Fruit fly (Drosophila melanogaster): Measurements from ENCODE around the gene CG31496.
A peak's percentile ranks its signal among the peaks of the same experiment; 100 is the strongest.

CG31496 gene

DNA sequence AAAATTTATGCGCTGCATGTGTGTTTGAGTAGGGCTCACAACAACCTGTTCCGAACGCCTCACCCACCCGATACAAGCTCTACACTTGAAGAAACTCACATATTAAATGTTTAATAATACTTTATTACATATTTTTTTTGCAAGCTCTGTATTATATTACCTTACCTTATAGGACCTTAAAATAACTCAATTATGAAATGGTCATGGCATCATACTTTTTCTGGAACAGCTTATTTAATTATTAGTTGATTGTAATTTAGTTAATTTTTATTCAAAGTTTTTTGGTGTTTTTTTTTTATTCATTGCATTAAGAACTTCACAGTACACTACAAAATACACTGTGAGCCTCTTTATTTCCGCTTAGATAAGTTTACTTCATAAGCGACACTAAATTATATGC, 8.4 kb upstream of the CG31496 start (continued):
- TF ChIP-seq ss (GFP tag; optimal IDR thresholded peaks at IDR 0.05) (peak in 1 of 2 experiments; percentile 52), vri (GFP tag; optimal IDR thresholded peaks at IDR 0.05) (peak; percentile 12), fd85E (GFP tag; optimal IDR thresholded peaks at IDR 0.05) (no peak), CG15336 (GFP tag; IDR thresholded peaks at IDR 0.05) (0 out of 2 replicates have a peak, but pooled peaks have one; percentile 19), CG1621 (tag; optimal IDR thresholded peaks at IDR 0.05) (no peak), CG11902 (GFP tag; optimal IDR thresholded peaks at IDR 0.05) (no peak), CG6854 (GFP tag; optimal IDR thresholded peaks at IDR 0.05) (no peak), CG4318 (GFP tag; optimal IDR thresholded peaks at IDR 0.05) (no peak), Hr4 (GFP tag; optimal IDR thresholded peaks at IDR 0.05) (no peak), Eip75B (GFP tag; optimal IDR thresholded peaks at IDR 0.05) (peak; percentile 25), CG11762 (GFP tag; optimal IDR thresholded peaks at IDR 0.05; ENCODE audit: insufficient read depth) (peak; percentile 13), acj6 (GFP tag; optimal IDR thresholded peaks at IDR 0.05) (peak; percentile 56), Sox102F (GFP tag; optimal IDR thresholded peaks at IDR 0.05) (peak; percentile 26), cyc (GFP tag; optimal IDR thresholded peaks at IDR 0.05) (peak; percentile 16), pdm3 (GFP tag; optimal IDR thresholded peaks at IDR 0.05) (peak; percentile 20), CG11294 (GFP tag; IDR thresholded peaks at IDR 0.05) (no peak), Hr38 (GFP tag; optimal IDR thresholded peaks at IDR 0.05) (no peak), CG3032 (tag; optimal IDR thresholded peaks at IDR 0.05) (peak; percentile 64), dac (GFP tag; optimal IDR thresholded peaks at IDR 0.05) (no peak), CG34406 (GFP tag; optimal IDR thresholded peaks at IDR 0.05) (peak; percentile 62), dsx (GFP tag; optimal IDR thresholded peaks at IDR 0.05; ENCODE audit: poor library complexity, severe bottlenecking) (peak; percentile 18), CG3919 (GFP tag; optimal IDR thresholded peaks at IDR 0.05) (peak; percentile 45), CG16779 (tag; optimal IDR thresholded peaks at IDR 0.05) (no peak), CG32006 (GFP tag; optimal IDR thresholded peaks at IDR 0.05) (peak; percentile 19), Eip93F (GFP tag; optimal IDR thresholded peaks at IDR 0.05) (no peak), spab (GFP tag; optimal IDR thresholded peaks at IDR 0.05) (peak; percentile 31), CG10669 (GFP tag; optimal IDR thresholded peaks at IDR 0.05) (peak; percentile 40), CG6808 (GFP tag; optimal IDR thresholded peaks at IDR 0.05) (peak; percentile 28), CG7368 (GFP tag; optimal IDR thresholded peaks at IDR 0.05) (no peak), Hr39 (GFP tag; optimal IDR thresholded peaks at IDR 0.05) (no peak), CG10631 (GFP tag; optimal IDR thresholded peaks at IDR 0.05) (peak; percentile 52), Met (GFP tag; optimal IDR thresholded peaks at IDR 0.05) (peak; percentile 55), eg (GFP tag; IDR thresholded peaks at IDR 0.05) (no peak), svp (GFP tag) (peak; percentile 69), Blimp-1 (GFP tag; optimal IDR thresholded peaks at IDR 0.05) (no peak)

DNA sequence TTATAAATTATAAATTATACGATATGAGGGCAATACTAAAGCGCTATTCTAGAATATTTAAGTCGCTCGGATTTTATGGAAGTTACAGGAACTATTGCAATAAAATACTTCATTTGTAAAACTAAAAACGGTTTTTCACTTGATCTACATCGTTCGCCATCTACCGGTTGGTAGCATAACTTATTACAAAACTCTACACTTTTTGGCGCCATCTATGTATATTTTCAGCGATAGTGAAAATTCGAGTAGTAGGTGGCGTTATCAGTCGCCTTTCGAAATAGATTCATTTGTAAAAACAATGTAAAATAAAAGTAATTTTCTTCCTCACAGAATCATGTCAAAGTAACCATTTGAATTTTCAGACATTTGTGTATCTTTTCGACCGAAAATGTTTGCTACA, 1.6 kb downstream of the CG31496 start, which contains the start of gene nxf4:
Gene nxf4 (plus strand): TSS at position 286 of the 400 bp plus-strand sequence.
- TF ChIP-seq CG34406 (GFP tag; optimal IDR thresholded peaks at IDR 0.05) (no peak), Eip75B (GFP tag; optimal IDR thresholded peaks at IDR 0.05) (peak; percentile 15), CG10669 (GFP tag; optimal IDR thresholded peaks at IDR 0.05) (no peak), CG8319 (GFP tag; optimal IDR thresholded peaks at IDR 0.05) (no peak), pdm3 (GFP tag; optimal IDR thresholded peaks at IDR 0.05) (peak; percentile 34), CG11294 (GFP tag; IDR thresholded peaks at IDR 0.05) (no peak), Blimp-1 (GFP tag; optimal IDR thresholded peaks at IDR 0.05) (no peak), CG10631 (GFP tag; optimal IDR thresholded peaks at IDR 0.05) (peak; percentile 24), CG11902 (GFP tag; optimal IDR thresholded peaks at IDR 0.05) (no peak), CG6163 (GFP tag; IDR thresholded peaks at IDR 0.05) (no peak), Met (GFP tag; optimal IDR thresholded peaks at IDR 0.05) (peak; percentile 23), CG31627 (GFP tag; optimal IDR thresholded peaks at IDR 0.05) (peak; percentile 61), OdsH (GFP tag; optimal IDR thresholded peaks at IDR 0.05) (peak; percentile 33), CG3032 (tag; optimal IDR thresholded peaks at IDR 0.05) (no peak), CG15336 (GFP tag; IDR thresholded peaks at IDR 0.05) (no peak), Smox (GFP tag; optimal IDR thresholded peaks at IDR 0.05) (peak; percentile 27), dac (GFP tag; optimal IDR thresholded peaks at IDR 0.05) (peak; percentile 1), Hr38 (GFP tag; optimal IDR thresholded peaks at IDR 0.05) (no peak), Hr4 (GFP tag; optimal IDR thresholded peaks at IDR 0.05) (peak; percentile 29), Sox15 (GFP tag; optimal IDR thresholded peaks at IDR 0.05) (no peak), Lpt (GFP tag; optimal IDR thresholded peaks at IDR 0.05) (no peak), achi (GFP tag; optimal IDR thresholded peaks at IDR 0.05) (no peak), CG6854 (GFP tag; optimal IDR thresholded peaks at IDR 0.05) (no peak), Ets96B (tag; optimal IDR thresholded peaks at IDR 0.05) (no peak), Hr39 (GFP tag; optimal IDR thresholded peaks at IDR 0.05) (peak; percentile 59), acj6 (GFP tag; optimal IDR thresholded peaks at IDR 0.05) (peak; percentile 30), Eip78C (GFP tag) (peak; percentile 45), cyc (GFP tag; optimal IDR thresholded peaks at IDR 0.05) (peak; percentile 61), Sox102F (GFP tag; optimal IDR thresholded peaks at IDR 0.05) (no peak), CG3919 (GFP tag; optimal IDR thresholded peaks at IDR 0.05) (peak; percentile 40), topi (GFP tag; optimal IDR thresholded peaks at IDR 0.05) (peak; percentile 32), vri (GFP tag; optimal IDR thresholded peaks at IDR 0.05) (no peak), esn (GFP tag; optimal IDR thresholded peaks at IDR 0.05) (peak; percentile 43), lz (GFP tag; optimal IDR thresholded peaks at IDR 0.05) (peak; percentile 53)
